Worm (Caenorhabditis elegans) whole organism, L4 larva: ENCODE results near the gene C02B8.7.
"Not testable (repeated sequence)": the region's sequence is repeated elsewhere in the genome, so short reads cannot be mapped to it uniquely, and the experiment has no call there.

Experiments
- D1046.2 ChIP-seq: fragments of 200-800 bp; sonication (Bioruptor generic); IDR thresholded peaks from 2 replicates; pipeline ENCODE4 v1.3.6; 2022; ENCODE audit warnings: missing genetic modification characterization, missing compliant biosample characterization
- F26F4.8 ChIP-seq: fragments of 200-800 bp; sonication (Bioruptor generic); conservative IDR thresholded peaks from 2 replicates; pipeline ENCODE4 v1.3.6; 2022; ENCODE audit warnings: missing genetic modification characterization, missing compliant biosample characterization
- T20F7.1 ChIP-seq: fragments of 200-800 bp; sonication (Bioruptor generic); optimal IDR thresholded peaks from 2 replicates; lab custom pipeline; 2018; ENCODE audit warnings: mild to moderate bottlenecking, missing genetic modification characterization, missing compliant biosample characterization
- T26A8.4 ChIP-seq: fragments of 200-800 bp; sonication (Bioruptor generic); IDR thresholded peaks from 2 replicates; pipeline ENCODE4 v1.3.6; 2022; ENCODE audit warnings: missing genetic modification characterization, missing compliant biosample characterization
- Y48G9A.11 ChIP-seq: fragments of 200-800 bp; sonication (Bioruptor generic); IDR thresholded peaks from 2 replicates; pipeline ENCODE4 v1.3.6; 2022; ENCODE audit warnings: missing genetic modification reagents, missing genetic modification characterization, missing compliant biosample characterization
- Y5F2A.4 ChIP-seq: fragments of 200-800 bp; sonication (Bioruptor generic); optimal IDR thresholded peaks from 2 replicates; lab custom pipeline; 2018; ENCODE audit warnings: mild to moderate bottlenecking, missing genetic modification characterization, missing compliant biosample characterization
- arid-1 ChIP-seq: fragments of 200-800 bp; sonication (Bioruptor generic); conservative IDR thresholded peaks from 2 replicates; pipeline ENCODE4 v1.3.6; 2022; ENCODE audit warnings: missing genetic modification reagents, missing genetic modification characterization, missing compliant biosample characterization
- ctbp-1 ChIP-seq: fragments of 200-800 bp; sonication (Bioruptor generic); IDR thresholded peaks from 2 replicates; pipeline ENCODE4 v1.3.6; 2022; ENCODE audit warnings: missing genetic modification reagents, missing genetic modification characterization, missing compliant biosample characterization
- daf-16 ChIP-seq, 3 experiments: sonication (generic microtip); optimal IDR thresholded peaks; 2 replicates each; lab custom pipeline; 2016 to 2017; ENCODE audit warnings: missing genetic modification characterization in 3 of 3, missing genetic modification reagents in 3 of 3, mild to moderate bottlenecking in 2 of 3, missing compliant biosample characterization in 2 of 3, missing biosample characterization in 1 of 3, moderate library complexity in 1 of 3
- dmd-6 ChIP-seq: fragments of 200-800 bp; sonication (Bioruptor generic); IDR thresholded peaks from 2 replicates; pipeline ENCODE4 v1.3.6; 2022; ENCODE audit warnings: missing genetic modification reagents, missing genetic modification characterization, missing compliant biosample characterization
- dmd-8 ChIP-seq: fragments of 200-800 bp; sonication (Bioruptor generic); IDR thresholded peaks from 2 replicates; pipeline ENCODE4 v1.3.6; 2022; ENCODE audit warnings: missing genetic modification characterization, missing compliant biosample characterization
- duxl-1 ChIP-seq: sonication (generic microtip); optimal IDR thresholded peaks from 2 replicates; lab custom pipeline; 2016; ENCODE audit warnings: mild to moderate bottlenecking, missing genetic modification characterization, moderate library complexity, missing compliant biosample characterization; ENCODE audit not compliant: poor library complexity
- dve-1 ChIP-seq: sonication (generic microtip); optimal IDR thresholded peaks from 2 replicates; lab custom pipeline; 2017; ENCODE audit warnings: antibody characterized with exemption, mild to moderate bottlenecking, missing genetic modification characterization, missing compliant biosample characterization; ENCODE audit not compliant: insufficient read depth
- egl-43 ChIP-seq: fragments of 200-800 bp; sonication (Bioruptor generic); IDR thresholded peaks from 2 replicates; pipeline ENCODE4 v1.3.6; 2022; ENCODE audit warnings: missing genetic modification reagents, missing genetic modification characterization, missing compliant biosample characterization
- hif-1 ChIP-seq, 2 experiments: sonication (generic microtip); optimal IDR thresholded peaks; 2 replicates each; lab custom pipeline; 2016 to 2017; ENCODE audit warnings: missing compliant biosample characterization in 2 of 2, missing genetic modification characterization in 2 of 2, missing genetic modification reagents in 2 of 2, missing genotype in 2 of 2, mild to moderate bottlenecking in 1 of 2
- hlh-11 ChIP-seq: fragments of 200-800 bp; sonication (Bioruptor generic); optimal IDR thresholded peaks from 2 replicates; lab custom pipeline; 2018; ENCODE audit warnings: mild to moderate bottlenecking, missing genetic modification characterization, missing compliant biosample characterization
- hlh-30 ChIP-seq: sonication (generic microtip); optimal IDR thresholded peaks from 2 replicates; lab custom pipeline; 2017; ENCODE audit warnings: antibody characterized with exemption, mild to moderate bottlenecking, missing genetic modification characterization, missing compliant biosample characterization; ENCODE audit not compliant: insufficient read depth
- hmg-1.1 ChIP-seq: fragments of 200-800 bp; sonication (Bioruptor generic); IDR thresholded peaks from 2 replicates; pipeline ENCODE4 v1.3.6; 2022; ENCODE audit warnings: missing genetic modification reagents, missing genetic modification characterization, missing compliant biosample characterization
- lim-7 ChIP-seq: fragments of 200-800 bp; sonication (Bioruptor generic); IDR thresholded peaks from 2 replicates; pipeline ENCODE4 v1.3.6; 2022; ENCODE audit warnings: missing genetic modification characterization, missing compliant biosample characterization
- lin-13 ChIP-seq: fragments of 150-350 bp; optimal IDR thresholded peaks from 2 replicates; lab custom pipeline; 2014; ENCODE audit warnings: missing biosample characterization, missing genetic modification reagents, missing genetic modification characterization
- lin-38 ChIP-seq: fragments of 200-800 bp; sonication (Bioruptor generic); IDR thresholded peaks from 2 replicates; pipeline ENCODE4 v1.3.6; 2022; ENCODE audit warnings: missing genetic modification reagents, missing genetic modification characterization, missing compliant biosample characterization
- lsy-2 ChIP-seq, 2 experiments: fragments of 150-350 bp in 1 of 2; sonication (generic microtip) in 1 of 2; optimal IDR thresholded peaks; 2 replicates each; lab custom pipeline; 2014 to 2017; ENCODE audit warnings: missing biosample characterization in 2 of 2, missing genetic modification characterization in 2 of 2
- madf-5 ChIP-seq, 2 experiments: fragments of 200-800 bp; sonication (Bioruptor generic); IDR thresholded peaks; 2 replicates each; pipeline ENCODE4 v1.3.6; 2022; ENCODE audit warnings: missing compliant biosample characterization in 2 of 2, missing genetic modification characterization in 2 of 2
- madf-9 ChIP-seq: fragments of 200-800 bp; sonication (Bioruptor generic); conservative IDR thresholded peaks from 2 replicates; pipeline ENCODE4 v1.3.6; 2022; ENCODE audit warnings: missing genetic modification reagents, missing genetic modification characterization, missing compliant biosample characterization
- mep-1 ChIP-seq: fragments of 150-350 bp; sonication (generic microtip); optimal IDR thresholded peaks from 3 replicates; lab custom pipeline; 2014; ENCODE audit warnings: missing biosample characterization, missing genetic modification characterization
- mes-2 ChIP-seq: sonication (generic microtip); optimal IDR thresholded peaks from 2 replicates; lab custom pipeline; 2016; ENCODE audit warnings: missing genotype, mild to moderate bottlenecking, missing genetic modification characterization, missing compliant biosample characterization; ENCODE audit not compliant: poor library complexity, severe bottlenecking
- nhr-102 ChIP-seq: sonication (generic microtip); optimal IDR thresholded peaks from 2 replicates; lab custom pipeline; 2016; ENCODE audit warnings: mild to moderate bottlenecking, missing genetic modification characterization, moderate library complexity, missing compliant biosample characterization
- nhr-48 ChIP-seq: sonication (generic microtip); optimal IDR thresholded peaks from 2 replicates; lab custom pipeline; 2016; ENCODE audit warnings: mild to moderate bottlenecking, missing genetic modification characterization, missing compliant biosample characterization
- pha-4 ChIP-seq, 2 experiments: fragments of 150-350 bp in 1 of 2; fragments of 200-800 bp in 1 of 2; sonication (Bioruptor generic) in 1 of 2; IDR thresholded peaks in 1 of 2; optimal IDR thresholded peaks in 1 of 2; 2 replicates each; pipeline versions ENCODE4 v1.3.6 to Lab custom; 2014 to 2022; ENCODE audit warnings: missing genetic modification characterization in 2 of 2, missing genetic modification reagents in 2 of 2, missing biosample characterization in 1 of 2, missing compliant biosample characterization in 1 of 2
- php-3 ChIP-seq: fragments of 200-800 bp; sonication (Bioruptor generic); IDR thresholded peaks from 2 replicates; pipeline ENCODE4 v1.3.6; 2022; ENCODE audit warnings: missing genetic modification reagents, missing genetic modification characterization, missing compliant biosample characterization
- rbr-2 ChIP-seq: sonication (generic microtip); optimal IDR thresholded peaks from 2 replicates; lab custom pipeline; 2016; ENCODE audit warnings: missing genotype, missing genetic modification characterization, missing compliant biosample characterization
- snpc-1.2 ChIP-seq: fragments of 200-800 bp; sonication (Bioruptor generic); IDR thresholded peaks from 2 replicates; pipeline ENCODE4 v1.3.6; 2022; ENCODE audit warnings: missing genetic modification reagents, missing genetic modification characterization, missing compliant biosample characterization
- spr-1 ChIP-seq: sonication (generic microtip); optimal IDR thresholded peaks from 2 replicates; lab custom pipeline; 2016; ENCODE audit warnings: mild to moderate bottlenecking, missing genetic modification characterization, missing compliant biosample characterization
- spr-3 ChIP-seq: fragments of 200-800 bp; sonication (Bioruptor generic); optimal IDR thresholded peaks from 2 replicates; lab custom pipeline; 2018; ENCODE audit warnings: mild to moderate bottlenecking, missing genetic modification characterization, missing compliant biosample characterization
- tra-1 ChIP-seq: fragments of 200-800 bp; sonication (Bioruptor generic); IDR thresholded peaks from 2 replicates; pipeline ENCODE4 v1.3.6; 2022; ENCODE audit warnings: missing genetic modification reagents, missing genetic modification characterization, missing compliant biosample characterization
- vab-7 ChIP-seq: fragments of 200-800 bp; sonication (Bioruptor generic); IDR thresholded peaks from 2 replicates; pipeline ENCODE4 v1.3.6; 2022; ENCODE audit warnings: missing genetic modification reagents, missing genetic modification characterization, missing compliant biosample characterization
- zfp-3 ChIP-seq: fragments of 200-800 bp; sonication (Bioruptor generic); conservative IDR thresholded peaks from 2 replicates; pipeline ENCODE4 v1.3.6; 2022; ENCODE audit warnings: missing genetic modification reagents, missing genetic modification characterization, missing compliant biosample characterization
- zip-11 ChIP-seq: fragments of 200-800 bp; sonication (Bioruptor generic); IDR thresholded peaks from 2 replicates; pipeline ENCODE4 v1.3.6; 2022; ENCODE audit warnings: missing genetic modification characterization, missing compliant biosample characterization

Gene C02B8.7

DNA sequence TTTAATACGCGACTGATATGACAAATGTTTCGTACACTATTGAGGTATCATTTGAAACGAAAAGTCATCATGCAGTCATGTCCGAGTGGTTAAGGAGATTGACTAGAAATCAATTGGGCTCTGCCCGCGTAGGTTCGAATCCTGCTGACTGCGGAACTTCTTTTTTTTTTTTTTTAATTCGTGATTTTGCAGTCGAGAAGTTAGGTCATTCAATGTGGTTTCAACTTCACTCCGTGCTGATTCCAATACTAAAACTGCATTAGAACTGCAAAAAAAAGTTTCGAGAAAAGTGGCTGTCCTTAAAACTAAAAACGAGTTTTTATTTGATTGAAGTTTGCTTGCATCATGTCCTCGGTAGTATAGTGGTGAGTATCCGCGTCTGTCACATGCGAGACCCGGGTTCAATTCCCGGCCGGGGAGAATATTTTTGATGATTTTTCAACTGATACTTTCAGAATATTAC lies 16.7 kb upstream of the C02B8.7 start:
- TF ChIP-seq hlh-30: peak; percentile 86
- peak; percentile 34 for TF ChIP-seq duxl-1 (tag; lab: Kevin White, UChicago)
- peak; percentile 24; the same call in 1 of the 2 replicates for TF ChIP-seq vab-7 (GFP tag; lab: Robert Waterston, UW)
- 0 out of 2 replicates have a peak, but pooled peaks have one; percentile 4 for TF ChIP-seq D1046.2
- peak; percentile 43 for TF ChIP-seq spr-1 (tag; lab: Kevin White, UChicago)
- peak; percentile 32 for TF ChIP-seq spr-3 (GFP tag; lab: Kevin White, UChicago)
- peak; percentile 55 for TF ChIP-seq mes-2 (tag; lab: Kevin White, UChicago)
- peak; percentile 53 for TF ChIP-seq lin-38 (GFP tag; lab: Robert Waterston, UW)
- 0 out of 2 replicates have a peak, but pooled peaks have one; percentile 18 for TF ChIP-seq dmd-8 (GFP tag; lab: Robert Waterston, UW)
- TF ChIP-seq rbr-2 (tag; lab: Kevin White, UChicago): peak; percentile 10
- 0 out of 2 replicates have a peak, but pooled peaks have one; percentile 48 for TF ChIP-seq F26F4.8
- TF ChIP-seq dve-1 (tag; lab: Kevin White, UChicago): peak; percentile 39
- TF ChIP-seq dmd-6 (GFP tag; lab: Robert Waterston, UW): peak; percentile 30
- peak; percentile 67; the same call in 1 of the 2 replicates for TF ChIP-seq snpc-1.2 (GFP tag; lab: Robert Waterston, UW)
- TF ChIP-seq Y48G9A.11 (GFP tag; lab: Robert Waterston, UW): peak; percentile 62
- peak; percentile 56 for TF ChIP-seq lim-7 (GFP tag; lab: Robert Waterston, UW)
- TF ChIP-seq ctbp-1: peak; percentile 45; the same call in 1 of the 2 replicates
- peak; percentile 61 for TF ChIP-seq nhr-48 (tag; lab: Kevin White, UChicago)
- TF ChIP-seq tra-1 (GFP tag; lab: Robert Waterston, UW): 0 out of 2 replicates have a peak, but pooled peaks have one; percentile 29
- peak; percentile 63 for TF ChIP-seq Y5F2A.4
- TF ChIP-seq mep-1 (tag; lab: Kevin White, UChicago): peak; percentile 46
- peak; percentile 8 for TF ChIP-seq nhr-102 (tag; lab: Kevin White, UChicago)
- peak; percentile 82; the same call in 1 of the 2 replicates for TF ChIP-seq egl-43 (GFP tag; lab: Robert Waterston, UW)
- peak; percentile 24 for TF ChIP-seq T20F7.1 (GFP tag; lab: Kevin White, UChicago)
- TF ChIP-seq hmg-1.1 (GFP tag; lab: Robert Waterston, UW): peak; percentile 44; the same call in 1 of the 2 replicates
- peak in 1 of 2 experiments; percentile 69 for TF ChIP-seq daf-16 (GFP tag; optimal IDR thresholded peaks at IDR 0.05; lab: Kevin White, UChicago)
- peak; percentile 39 for TF ChIP-seq daf-16 (tag; optimal IDR thresholded peaks at IDR 0.05; lab: Kevin White, UChicago)
- TF ChIP-seq hlh-11 (tag; lab: Kevin White, UChicago): peak; percentile 3
- peak; percentile 14 for TF ChIP-seq hif-1 (tag; optimal IDR thresholded peaks at IDR 0.05; lab: Kevin White, UChicago)
- peak; percentile 72; the same call in 1 of the 2 replicates for TF ChIP-seq T26A8.4 (GFP tag; lab: Robert Waterston, UW)
- TF ChIP-seq pha-4 (GFP tag; IDR thresholded peaks at IDR 0.05; lab: Robert Waterston, UW): peak; percentile 53; the same call in 1 of the 2 replicates
- not testable (repeated sequence) for TF ChIP-seq pha-4 (tag; optimal IDR thresholded peaks at IDR 0.05; lab: Kevin White, UChicago)
- peak; percentile 33; the same call in 1 of the 2 replicates for TF ChIP-seq madf-9 (GFP tag; lab: Robert Waterston, UW)
- TF ChIP-seq lsy-2 (tag; optimal IDR thresholded peaks at IDR 0.05; lab: Kevin White, UChicago): peak in 1 of 2 experiments; percentile 11
- peak; percentile 2 for TF ChIP-seq lin-13

DNA sequence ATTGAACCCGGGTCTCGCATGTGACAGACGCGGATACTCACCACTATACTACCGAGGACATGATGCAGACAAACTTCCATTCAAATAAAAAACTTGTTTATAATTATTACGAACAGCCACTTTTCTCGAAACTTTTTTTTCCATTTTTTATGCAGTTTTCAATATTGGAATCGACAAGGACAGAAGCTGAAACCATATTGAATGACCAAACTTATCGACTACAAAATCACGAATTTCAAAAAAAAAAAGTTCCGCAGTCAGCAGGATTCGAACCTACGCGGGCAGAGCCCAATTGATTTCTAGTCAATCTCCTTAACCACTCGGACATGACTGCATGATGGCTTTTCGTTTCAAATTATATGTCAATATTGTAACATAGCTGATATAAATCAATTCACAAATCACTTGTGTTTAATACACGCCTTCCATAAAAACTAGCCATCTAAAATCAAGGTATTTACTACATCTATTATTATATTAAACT lies 14.9 kb upstream of the C02B8.7 start:
- TF ChIP-seq egl-43 (GFP tag; lab: Robert Waterston, UW) (peak; percentile 80; the same call in 1 of the 2 replicates), snpc-1.2 (GFP tag; lab: Robert Waterston, UW) (peak; percentile 78; the same call in 1 of the 2 replicates), hlh-30 (peak; percentile 52), Y48G9A.11 (GFP tag; lab: Robert Waterston, UW) (peak; percentile 72; the same call in 1 of the 2 replicates), pha-4 (GFP tag; IDR thresholded peaks at IDR 0.05; lab: Robert Waterston, UW) (peak; percentile 71; the same call in 1 of the 2 replicates), nhr-48 (tag; lab: Kevin White, UChicago) (peak; percentile 32), D1046.2 (0 out of 2 replicates have a peak, but pooled peaks have one; percentile 23), nhr-102 (tag; lab: Kevin White, UChicago) (peak; percentile 32), dmd-6 (GFP tag; lab: Robert Waterston, UW) (peak; percentile 32; the same call in 1 of the 2 replicates), arid-1 (peak; percentile 58; the same call in 1 of the 2 replicates), lin-38 (GFP tag; lab: Robert Waterston, UW) (peak; percentile 63), zip-11 (0 out of 2 replicates have a peak, but pooled peaks have one; percentile 18), zfp-3 (GFP tag; lab: Robert Waterston, UW) (0 out of 2 replicates have a peak, but pooled peaks have one; percentile 42), F26F4.8 (peak; percentile 58; the same call in 1 of the 2 replicates), dmd-8 (GFP tag; lab: Robert Waterston, UW) (peak; percentile 85), vab-7 (GFP tag; lab: Robert Waterston, UW) (0 out of 2 replicates have a peak, but pooled peaks have one; percentile 45), ctbp-1 (0 out of 2 replicates have a peak, but pooled peaks have one; percentile 51), lim-7 (GFP tag; lab: Robert Waterston, UW) (peak; percentile 63), madf-5 (GFP tag; IDR thresholded peaks at IDR 0.05; lab: Robert Waterston, UW) (0 out of 4 replicates have a peak, but pooled peaks of 1 of the 2 experiments have one; percentile 47), T20F7.1 (GFP tag; lab: Kevin White, UChicago) (peak; percentile 34), php-3 (GFP tag; lab: Robert Waterston, UW) (peak; percentile 45; the same call in 1 of the 2 replicates), T26A8.4 (GFP tag; lab: Robert Waterston, UW) (peak; percentile 46; the same call in 1 of the 2 replicates)
- TF ChIP-seq pha-4 (tag; optimal IDR thresholded peaks at IDR 0.05; lab: Kevin White, UChicago): not testable (repeated sequence)
- TF ChIP-seq, all 104 proteins: peak for 22; not testable (repeated sequence) for 82
